Fruit fly (Drosophila melanogaster) whole organism, embryonic: Measurements from ENCODE around the gene CG14342.

Experiments
- ATbp ChIP-seq: fragments of 200-800 bp; sonication (Bioruptor generic); optimal IDR thresholded peaks from 2 replicates; lab custom pipeline; 2017; ENCODE audit warnings: missing biosample characterization, mild to moderate bottlenecking, missing genetic modification characterization, missing genetic modification reagents
- Asciz ChIP-seq: fragments of 200-800 bp; sonication (Bioruptor generic); optimal IDR thresholded peaks from 2 replicates; lab custom pipeline; 2017; ENCODE audit warnings: missing biosample characterization, mild to moderate bottlenecking, missing genetic modification characterization, missing genetic modification reagents
- Atf-2 ChIP-seq: fragments of 200-800 bp; sonication (Bioruptor generic); optimal IDR thresholded peaks from 2 replicates; lab custom pipeline; 2016; ENCODE audit warnings: missing biosample characterization, missing genetic modification characterization
- B-H1 ChIP-seq: fragments of 200-800 bp; sonication (Bioruptor generic); IDR thresholded peaks from 3 replicates; pipeline ENCODE4 v1.3.6; 2022; ENCODE audit warnings: missing biosample characterization, missing genetic modification characterization
- C15 ChIP-seq: fragments of 200-800 bp; sonication (Bioruptor generic); IDR thresholded peaks from 3 replicates; pipeline ENCODE4 v1.3.6; 2022; ENCODE audit warnings: missing biosample characterization, missing genetic modification characterization
- CG12299 ChIP-seq: fragments of 200-800 bp; sonication (Bioruptor generic); optimal IDR thresholded peaks from 2 replicates; lab custom pipeline; 2018; ENCODE audit warnings: missing biosample characterization, mild to moderate bottlenecking, missing genetic modification characterization
- CG1233 ChIP-seq: fragments of 200-800 bp; sonication (Bioruptor generic); optimal IDR thresholded peaks from 4 replicates; lab custom pipeline; 2018; ENCODE audit warnings: missing biosample characterization, mild to moderate bottlenecking, missing genetic modification characterization
- CG1603 ChIP-seq: fragments of 200-800 bp; sonication (Bioruptor generic); optimal IDR thresholded peaks from 2 replicates; lab custom pipeline; 2019; ENCODE audit warnings: missing biosample characterization, mild to moderate bottlenecking, missing genetic modification characterization, moderate library complexity
- CG18619 ChIP-seq: fragments of 200-800 bp; sonication (Bioruptor generic); optimal IDR thresholded peaks from 3 replicates; lab custom pipeline; 2017; ENCODE audit warnings: missing biosample characterization, mild to moderate bottlenecking, missing genetic modification characterization
- CG2678 ChIP-seq: fragments of 200-800 bp; sonication (Bioruptor generic); optimal IDR thresholded peaks from 3 replicates; lab custom pipeline; 2019; ENCODE audit warnings: missing biosample characterization, mild to moderate bottlenecking, missing genetic modification characterization, moderate library complexity
- CG2712 ChIP-seq: fragments of 200-800 bp; optimal IDR thresholded peaks from 3 replicates; lab custom pipeline; 2019; ENCODE audit warnings: missing biosample characterization, mild to moderate bottlenecking, missing genetic modification characterization, moderate library complexity
- CG2889 ChIP-seq: fragments of 200-800 bp; sonication (Bioruptor generic); IDR thresholded peaks from 3 replicates; pipeline ENCODE4 v1.3.6; 2022; ENCODE audit warnings: missing biosample characterization, missing genetic modification characterization
- CG34376 ChIP-seq: fragments of 200-800 bp; sonication (Bioruptor generic); optimal IDR thresholded peaks from 2 replicates; lab custom pipeline; 2018; ENCODE audit warnings: missing biosample characterization, mild to moderate bottlenecking, missing genetic modification characterization
- CG3838 ChIP-seq: fragments of 200-800 bp; sonication (Bioruptor generic); optimal IDR thresholded peaks from 3 replicates; lab custom pipeline; 2016; ENCODE audit warnings: missing biosample characterization, missing genetic modification characterization
- CG4424 ChIP-seq: fragments of 200-800 bp; sonication (Bioruptor generic); optimal IDR thresholded peaks from 3 replicates; lab custom pipeline; 2016; ENCODE audit warnings: missing biosample characterization, missing genetic modification characterization
- CG4707 ChIP-seq: fragments of 200-800 bp; sonication (Bioruptor generic); optimal IDR thresholded peaks from 2 replicates; lab custom pipeline; 2018; ENCODE audit warnings: missing biosample characterization, mild to moderate bottlenecking, missing genetic modification characterization, moderate library complexity
- CG4730 ChIP-seq: fragments of 200-800 bp; sonication (Bioruptor generic); IDR thresholded peaks from 2 replicates; pipeline ENCODE4 v1.3.6; 2022; ENCODE audit warnings: missing biosample characterization, missing genetic modification characterization
- CG7372 ChIP-seq: fragments of 200-800 bp; sonication (Bioruptor generic); IDR thresholded peaks from 2 replicates; pipeline ENCODE4 v1.3.6; 2022; ENCODE audit warnings: missing biosample characterization, missing genetic modification characterization
- CG8388 ChIP-seq: fragments of 200-800 bp; sonication (Bioruptor generic); optimal IDR thresholded peaks from 2 replicates; lab custom pipeline; 2019; ENCODE audit warnings: missing biosample characterization, mild to moderate bottlenecking, missing genetic modification characterization, moderate library complexity
- Chrac-16 ChIP-seq: fragments of 200-800 bp; sonication (Bioruptor generic); optimal IDR thresholded peaks from 3 replicates; lab custom pipeline; 2016; ENCODE audit warnings: missing biosample characterization, missing genetic modification characterization
- CoRest ChIP-seq: fragments of 200-800 bp; sonication (Bioruptor generic); optimal IDR thresholded peaks from 3 replicates; lab custom pipeline; 2018; ENCODE audit warnings: missing biosample characterization, mild to moderate bottlenecking, missing genetic modification characterization, moderate library complexity
- D ChIP-seq, 2 experiments: fragments of 200-800 bp in 1 of 2; fragments of >200 bp in 1 of 2; sonication (Bioruptor generic) in 1 of 2; optimal IDR thresholded peaks; 2 replicates in 1 of 2; 3 replicates in 1 of 2; lab custom pipeline; 2017; ENCODE audit warnings: mild to moderate bottlenecking in 1 of 2, missing biosample characterization in 1 of 2, missing genetic modification characterization in 1 of 2, missing genetic modification reagents in 1 of 2
- D19A ChIP-seq: fragments of 200-800 bp; optimal IDR thresholded peaks from 3 replicates; lab custom pipeline; 2019; ENCODE audit warnings: missing biosample characterization, mild to moderate bottlenecking, missing genetic modification characterization, moderate library complexity
- Dip3 ChIP-seq: fragments of 200-800 bp; sonication (Bioruptor generic); optimal IDR thresholded peaks from 3 replicates; lab custom pipeline; 2016; ENCODE audit warnings: missing biosample characterization, missing genetic modification characterization
- Ets65A ChIP-seq: fragments of 200-800 bp; sonication (Bioruptor generic); peaks from one replicate; lab custom pipeline; 2016; ENCODE audit warnings: missing biosample characterization, missing genetic modification characterization
- HLH4C ChIP-seq: fragments of 200-800 bp; sonication (Bioruptor generic); IDR thresholded peaks from 3 replicates; pipeline ENCODE4 v1.3.6; 2022; ENCODE audit warnings: missing biosample characterization, missing genetic modification characterization; ENCODE audit not compliant: partially characterized antibody
- Hr3 ChIP-seq: fragments of 200-800 bp; sonication (Bioruptor generic); optimal IDR thresholded peaks from 3 replicates; lab custom pipeline; 2016; ENCODE audit warnings: missing biosample characterization, missing genetic modification characterization
- Hr51 ChIP-seq, 2 experiments: fragments of 200-800 bp; sonication (Bioruptor generic); optimal IDR thresholded peaks; 2 replicates in 1 of 2; 3 replicates in 1 of 2; lab custom pipeline; 2016 to 2018; ENCODE audit warnings: missing biosample characterization in 2 of 2, missing genetic modification characterization in 2 of 2, mild to moderate bottlenecking in 1 of 2, moderate library complexity in 1 of 2
- NC2β ChIP-seq: fragments of 200-800 bp; sonication (Bioruptor generic); optimal IDR thresholded peaks from 2 replicates; lab custom pipeline; 2016; ENCODE audit warnings: missing biosample characterization, missing genetic modification characterization
- Pdp1 ChIP-seq, 2 experiments: fragments of 200-800 bp; sonication (Bioruptor generic); optimal IDR thresholded peaks; 3 replicates each; lab custom pipeline; 2016; ENCODE audit warnings: missing biosample characterization in 2 of 2, missing genetic modification characterization in 2 of 2, mild to moderate bottlenecking in 1 of 2, moderate library complexity in 1 of 2
- Poxn ChIP-seq: fragments of 200-800 bp; sonication (Bioruptor generic); IDR thresholded peaks from 2 replicates; pipeline ENCODE4 v1.3.6; 2022; ENCODE audit warnings: missing biosample characterization, missing genetic modification characterization
- Taf1 ChIP-seq: fragments of 200-800 bp; sonication (Bioruptor generic); IDR thresholded peaks from 2 replicates; pipeline ENCODE4 v1.3.6; 2022; ENCODE audit warnings: missing biosample characterization, missing genetic modification characterization
- Xbp1 ChIP-seq: fragments of 200-800 bp; sonication (Bioruptor generic); optimal IDR thresholded peaks from 3 replicates; lab custom pipeline; 2016; ENCODE audit warnings: missing biosample characterization, mild to moderate bottlenecking, missing genetic modification characterization
- Xrp1 ChIP-seq: fragments of 200-800 bp; sonication (Bioruptor generic); IDR thresholded peaks from 2 replicates; pipeline ENCODE4 v1.3.6; 2022; ENCODE audit warnings: missing biosample characterization, missing genetic modification characterization
- ara ChIP-seq: fragments of 200-800 bp; sonication (Bioruptor generic); IDR thresholded peaks from 2 replicates; pipeline ENCODE4 v1.3.6; 2022; ENCODE audit warnings: missing biosample characterization, missing genetic modification characterization
- br ChIP-seq: fragments of >200 bp; optimal IDR thresholded peaks from 2 replicates; lab custom pipeline; 2017
- bsh ChIP-seq, 2 experiments: fragments of 200-800 bp; sonication (Bioruptor generic); optimal IDR thresholded peaks; 2 replicates each; lab custom pipeline; 2017 to 2018; ENCODE audit warnings: mild to moderate bottlenecking in 2 of 2, missing biosample characterization in 2 of 2, missing genetic modification characterization in 2 of 2, moderate library complexity in 1 of 2
- dmrt99B ChIP-seq: fragments of 200-800 bp; sonication (Bioruptor generic); optimal IDR thresholded peaks from 2 replicates; lab custom pipeline; 2018; ENCODE audit warnings: missing biosample characterization, mild to moderate bottlenecking, missing genetic modification characterization, moderate library complexity
- esg ChIP-seq: fragments of 200-800 bp; sonication (Bioruptor generic); conservative IDR thresholded peaks from 2 replicates; pipeline ENCODE4 v1.3.6; 2022; ENCODE audit warnings: missing biosample characterization, missing genetic modification characterization
- grau ChIP-seq: fragments of 200-800 bp; optimal IDR thresholded peaks from 3 replicates; lab custom pipeline; 2019; ENCODE audit warnings: missing biosample characterization, mild to moderate bottlenecking, missing genetic modification characterization, moderate library complexity
- ind ChIP-seq: fragments of 200-800 bp; sonication (Bioruptor generic); optimal IDR thresholded peaks from 3 replicates; lab custom pipeline; 2016; ENCODE audit warnings: missing biosample characterization, missing genetic modification characterization
- insv ChIP-seq, 2 experiments: fragments of 200-800 bp; sonication (Bioruptor generic); optimal IDR thresholded peaks; 3 replicates each; lab custom pipeline; 2016 to 2018; ENCODE audit warnings: missing biosample characterization in 2 of 2, missing genetic modification characterization in 2 of 2
- lilli ChIP-seq: fragments of 200-800 bp; sonication (Bioruptor generic); optimal IDR thresholded peaks from 3 replicates; lab custom pipeline; 2016; ENCODE audit warnings: missing biosample characterization, missing genetic modification characterization
- mam ChIP-seq: fragments of 200-800 bp; sonication (Bioruptor generic); optimal IDR thresholded peaks from 3 replicates; lab custom pipeline; 2016; ENCODE audit warnings: missing biosample characterization, missing genetic modification characterization
- oc ChIP-seq: fragments of 200-800 bp; sonication (Bioruptor generic); optimal IDR thresholded peaks from 2 replicates; lab custom pipeline; 2018; ENCODE audit warnings: missing biosample characterization, mild to moderate bottlenecking, missing genetic modification characterization, moderate library complexity
- prd ChIP-seq, 3 experiments: fragments of >200 bp in 2 of 3; fragments of 200-800 bp in 1 of 3; sonication (Bioruptor generic) in 1 of 3; optimal IDR thresholded peaks in 2 of 3; IDR thresholded peaks in 1 of 3; 2 replicates in 2 of 3; 3 replicates in 1 of 3; pipeline versions ENCODE4 v1.3.6 to Lab custom; 2017 to 2022; ENCODE audit warnings: missing biosample characterization in 1 of 3, missing genetic modification characterization in 1 of 3
- sc ChIP-seq, 3 experiments: fragments of >200 bp in 2 of 3; fragments of 200-800 bp in 1 of 3; sonication (Bioruptor generic) in 1 of 3; optimal IDR thresholded peaks; 2 replicates in 2 of 3; 3 replicates in 1 of 3; lab custom pipeline; 2017; ENCODE audit warnings: mild to moderate bottlenecking in 1 of 3, missing biosample characterization in 1 of 3, missing genetic modification characterization in 1 of 3, missing genetic modification reagents in 1 of 3
- sens ChIP-seq: fragments of 200-800 bp; sonication (Bioruptor generic); peaks from one replicate; lab custom pipeline; 2016; ENCODE audit warnings: missing biosample characterization, missing genetic modification characterization
- tup ChIP-seq: fragments of 200-800 bp; sonication (Bioruptor generic); optimal IDR thresholded peaks from 2 replicates; lab custom pipeline; 2016; ENCODE audit warnings: missing biosample characterization, mild to moderate bottlenecking, missing genetic modification characterization, moderate library complexity

Gene CG14342

DNA sequence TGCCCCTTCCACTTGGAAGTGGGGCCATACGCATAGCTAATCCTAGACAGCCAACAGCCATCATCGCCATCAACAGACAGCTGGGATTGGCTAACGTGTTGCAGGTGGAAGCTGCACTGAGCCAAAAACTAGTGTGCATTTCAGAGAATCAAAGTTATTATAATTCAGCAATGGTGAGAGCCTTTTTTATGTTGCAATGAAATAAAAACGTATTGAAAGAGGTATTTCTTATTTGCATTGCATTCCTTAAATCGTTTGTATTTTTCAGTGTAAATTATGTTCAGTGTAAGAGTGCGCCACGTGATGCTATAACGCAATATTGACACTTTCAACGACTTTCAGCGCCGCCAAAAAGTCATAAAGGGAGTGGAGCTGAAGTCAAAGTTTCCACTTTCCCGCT is 9.6 kb downstream of the CG14342 start (continued):
- TF ChIP-seq Ets65A = peak; percentile 84
- TF ChIP-seq dmrt99B (tag; lab: Kevin White, UChicago) = peak; percentile 54
- TF ChIP-seq Hr3 (GFP tag; lab: Kevin White, UChicago) = peak; percentile 5
- TF ChIP-seq insv (GFP tag; optimal IDR thresholded peaks at IDR 0.05; lab: Kevin White, UChicago) = no peak
- peak; percentile 47 for TF ChIP-seq sens (GFP tag; lab: Kevin White, UChicago)
- peak; percentile 16 for TF ChIP-seq CG4424 (GFP tag; lab: Kevin White, UChicago)
- no peak for TF ChIP-seq D19A (tag; lab: Kevin White, UChicago)
- TF ChIP-seq CoRest (tag; lab: Kevin White, UChicago) = no peak
- TF ChIP-seq Asciz (GFP tag; lab: Kevin White, UChicago) = peak; percentile 5
- TF ChIP-seq ind = peak; percentile 33
- no peak for TF ChIP-seq CG2889
- no peak for TF ChIP-seq lilli
- 0 out of 3 replicates have a peak, but pooled peaks have one; percentile 12 for TF ChIP-seq C15
- peak; percentile 16 for TF ChIP-seq grau (tag; lab: Kevin White, UChicago)
- no peak for TF ChIP-seq B-H1
- no peak for TF ChIP-seq br
- TF ChIP-seq CG18619 (GFP tag; lab: Kevin White, UChicago) = no peak
- no peak for TF ChIP-seq Dip3 (GFP tag; lab: Kevin White, UChicago)
- TF ChIP-seq bsh (GFP tag; optimal IDR thresholded peaks at IDR 0.05; lab: Kevin White, UChicago) = peak in 1 of 2 experiments; percentile 46
- no peak for TF ChIP-seq tup
- peak; percentile 7 for TF ChIP-seq CG8388 (GFP tag; lab: Kevin White, UChicago)
- TF ChIP-seq HLH4C (GFP tag; lab: Robert Waterston, UW) = no peak
- peak; percentile 43 for TF ChIP-seq CG1603 (tag; lab: Kevin White, UChicago)
- TF ChIP-seq Hr51 (GFP tag; optimal IDR thresholded peaks at IDR 0.05; lab: Kevin White, UChicago) = peak in 1 of 2 experiments; percentile 12
- peak; percentile 30 for TF ChIP-seq CG2712 (tag; lab: Kevin White, UChicago)
- TF ChIP-seq oc = no peak
- TF ChIP-seq Xrp1 (GFP tag; lab: Robert Waterston, UW) = 0 out of 2 replicates have a peak, but pooled peaks have one; percentile 15
- TF ChIP-seq ATbp (GFP tag; lab: Kevin White, UChicago) = peak; percentile 44
- TF ChIP-seq CG7372 = no peak
- no peak for TF ChIP-seq CG4730 (GFP tag; lab: Robert Waterston, UW)
- 0 out of 2 replicates have a peak, but pooled peaks have one; percentile 23 for TF ChIP-seq esg (GFP tag; lab: Robert Waterston, UW)
- peak; percentile 6 for TF ChIP-seq Atf-2 (GFP tag; lab: Kevin White, UChicago)
- TF ChIP-seq Taf1 (GFP tag; lab: Robert Waterston, UW) = no peak
- TF ChIP-seq CG34376 (GFP tag; lab: Kevin White, UChicago) = no peak
- no peak for TF ChIP-seq CG4707 (GFP tag; lab: Kevin White, UChicago)
- no peak for TF ChIP-seq mam (GFP tag; lab: Kevin White, UChicago)
- TF ChIP-seq NC2β (GFP tag; lab: Kevin White, UChicago) = no peak
- no peak for TF ChIP-seq CG3838 (GFP tag; lab: Kevin White, UChicago)
- peak; percentile 40 for TF ChIP-seq Xbp1
- TF ChIP-seq D (optimal IDR thresholded peaks at IDR 0.05; lab: Kevin White, UChicago) = no peak
- TF ChIP-seq D (GFP tag; optimal IDR thresholded peaks at IDR 0.05; lab: Kevin White, UChicago) = no peak
- TF ChIP-seq CG2678 (tag; lab: Kevin White, UChicago) = peak; percentile 43
- no peak for TF ChIP-seq CG1233 (GFP tag; lab: Kevin White, UChicago)
- no peak for TF ChIP-seq prd (optimal IDR thresholded peaks at IDR 0.05; lab: Kevin White, UChicago)
- TF ChIP-seq prd (GFP tag; IDR thresholded peaks at IDR 0.05; lab: Robert Waterston, UW) = 0 out of 3 replicates have a peak, but pooled peaks have one; percentile 38
- peak; percentile 30; the same call in 1 of the 2 replicates for TF ChIP-seq ara
- peak in 1 of 2 experiments; percentile 11 for TF ChIP-seq Pdp1 (GFP tag; optimal IDR thresholded peaks at IDR 0.05; lab: Kevin White, UChicago)
- TF ChIP-seq Poxn (GFP tag; lab: Robert Waterston, UW) = no peak
- no peak for TF ChIP-seq Chrac-16 (GFP tag; lab: Kevin White, UChicago)
- no peak for TF ChIP-seq sc (optimal IDR thresholded peaks at IDR 0.05; lab: Kevin White, UChicago)
- no peak for TF ChIP-seq sc (GFP tag; optimal IDR thresholded peaks at IDR 0.05; lab: Kevin White, UChicago)
- no peak for TF ChIP-seq CG12299 (tag; lab: Kevin White, UChicago)
